Worm (Caenorhabditis elegans) whole organism, young adult: ENCODE results near the gene syg-1.

Source experiments
- K12H6.12 ChIP-seq: fragments of 200-800 bp; sonication (Bioruptor generic); optimal IDR thresholded peaks from 2 replicates; lab custom pipeline; 2018; ENCODE audit warnings: mild to moderate bottlenecking, missing genetic modification characterization, missing compliant biosample characterization
- cebp-2 ChIP-seq: fragments of 200-800 bp; sonication (Bioruptor generic); IDR thresholded peaks from 2 replicates; pipeline ENCODE4 v1.3.6; 2022; ENCODE audit warnings: missing genetic modification characterization, missing compliant biosample characterization
- pha-4 ChIP-seq: fragments of 150-350 bp; sonication (generic microtip); optimal IDR thresholded peaks from 2 replicates; lab custom pipeline; 2014; ENCODE audit warnings: missing biosample characterization, missing genetic modification reagents, missing genetic modification characterization
- unc-62 ChIP-seq: fragments of 150-350 bp; optimal IDR thresholded peaks from 2 replicates; lab custom pipeline; 2014; ENCODE audit warnings: missing biosample characterization, missing genetic modification reagents, missing genetic modification characterization

ce11 chrX:2478823-2479222 is 36.3 kb downstream of the syg-1 start, which contains the start of gene K02E10.5:
- TF ChIP-seq cebp-2: no peak
- TF ChIP-seq pha-4 (tag; lab: Kevin White, UChicago): no peak
- no peak for TF ChIP-seq K12H6.12 (tag; lab: Kevin White, UChicago)
- no peak for TF ChIP-seq unc-62 (GFP tag; lab: Kevin White, UChicago)
